Worm (Caenorhabditis elegans): ENCODE measurements around the gene Y19D10B.6.

- TF ChIP-seq elt-2 (tag; optimal IDR thresholded peaks at IDR 0.05) = no peak
- no peak for TF ChIP-seq tlp-1 (tag; optimal IDR thresholded peaks at IDR 0.05)
- no peak for TF ChIP-seq irx-1 (tag; optimal IDR thresholded peaks at IDR 0.05)
- no peak for TF ChIP-seq unc-62 (GFP tag; optimal IDR thresholded peaks at IDR 0.05)
- TF ChIP-seq tbx-2 (tag; optimal IDR thresholded peaks at IDR 0.05) = no peak
- TF ChIP-seq lir-3 (tag; optimal IDR thresholded peaks at IDR 0.05; ENCODE audit: poor library complexity) = no peak
- TF ChIP-seq nhr-11 (tag; optimal IDR thresholded peaks at IDR 0.05) = no peak
- no peak for TF ChIP-seq swsn-7 (tag; optimal IDR thresholded peaks at IDR 0.05)
- TF ChIP-seq alr-1 (tag; optimal IDR thresholded peaks at IDR 0.05; ENCODE audit: borderline replicate concordance) = no peak
- TF ChIP-seq zag-1 (tag; optimal IDR thresholded peaks at IDR 0.05) = no peak
- no peak for TF ChIP-seq ama-1 (optimal IDR thresholded peaks at IDR 0.05)
- no peak for TF ChIP-seq C04F5.9 (tag; optimal IDR thresholded peaks at IDR 0.05)
- TF ChIP-seq nhr-12 (tag; optimal IDR thresholded peaks at IDR 0.05) = no peak
These were observed 20.4 kb upstream of the Y19D10B.6 start, which contains the start of gene irld-30 for ce11 chrV:2341285-2341684.
